Worm (Caenorhabditis elegans) whole organism, late embryonic: Measurements from ENCODE around the gene F15D4.6.
A peak's percentile ranks its signal among the peaks of the same experiment; 100 is the strongest.

Experiments
- C08G9.2 ChIP-seq: sonication (generic microtip); optimal IDR thresholded peaks from 2 replicates; lab custom pipeline; 2016; ENCODE audit warnings: mild to moderate bottlenecking, missing genetic modification characterization, moderate library complexity, missing compliant biosample characterization
- C38D4.7 ChIP-seq: fragments of 200-800 bp; sonication (Bioruptor generic); optimal IDR thresholded peaks from 2 replicates; lab custom pipeline; 2018; ENCODE audit warnings: mild to moderate bottlenecking, missing genetic modification characterization, moderate library complexity, missing compliant biosample characterization
- K02D7.2 ChIP-seq: sonication (generic microtip); optimal IDR thresholded peaks from 2 replicates; lab custom pipeline; 2017; ENCODE audit warnings: mild to moderate bottlenecking, missing genetic modification characterization, missing compliant biosample characterization
- T23F11.4 ChIP-seq: fragments of 200-800 bp; sonication (Bioruptor generic); optimal IDR thresholded peaks from 2 replicates; lab custom pipeline; 2018; ENCODE audit warnings: mild to moderate bottlenecking, missing genetic modification characterization, missing compliant biosample characterization
- Y22D7AL.16 ChIP-seq: sonication (generic microtip); optimal IDR thresholded peaks from 2 replicates; lab custom pipeline; 2016; ENCODE audit warnings: missing genetic modification characterization, missing compliant biosample characterization
- ceh-14 ChIP-seq: sonication (generic microtip); optimal IDR thresholded peaks from 2 replicates; lab custom pipeline; 2016; ENCODE audit warnings: missing genotype, missing genetic modification characterization, missing compliant biosample characterization
- ceh-18 ChIP-seq: sonication (generic microtip); optimal IDR thresholded peaks from 2 replicates; lab custom pipeline; 2016; ENCODE audit warnings: missing genetic modification characterization, missing compliant biosample characterization
- ceh-24 ChIP-seq: sonication (generic microtip); optimal IDR thresholded peaks from 2 replicates; lab custom pipeline; 2016; ENCODE audit warnings: mild to moderate bottlenecking, missing genetic modification characterization, missing compliant biosample characterization
- ceh-30 ChIP-seq: fragments of 150-350 bp; optimal IDR thresholded peaks from 2 replicates; lab custom pipeline; 2014; ENCODE audit warnings: missing biosample characterization, missing genetic modification characterization
- ceh-34 ChIP-seq: sonication (generic microtip); optimal IDR thresholded peaks from 2 replicates; lab custom pipeline; 2016; ENCODE audit warnings: mild to moderate bottlenecking, missing genetic modification characterization, missing compliant biosample characterization
- ceh-45 ChIP-seq: fragments of 200-800 bp; sonication (Bioruptor generic); IDR thresholded peaks from 2 replicates; pipeline ENCODE4 v1.3.6; 2022; ENCODE audit warnings: missing genetic modification reagents, missing genetic modification characterization, missing compliant biosample characterization
- ceh-6 ChIP-seq: fragments of 200-800 bp; sonication (Bioruptor generic); optimal IDR thresholded peaks from 2 replicates; lab custom pipeline; 2018; ENCODE audit warnings: mild to moderate bottlenecking, missing genetic modification characterization, missing compliant biosample characterization
- dmd-4 ChIP-seq: sonication (generic microtip); optimal IDR thresholded peaks from 2 replicates; lab custom pipeline; 2016; ENCODE audit warnings: borderline replicate concordance, missing genetic modification characterization, missing compliant biosample characterization
- dve-1 ChIP-seq: sonication (generic microtip); optimal IDR thresholded peaks from 2 replicates; lab custom pipeline; 2017; ENCODE audit warnings: antibody characterized with exemption, mild to moderate bottlenecking, missing genetic modification characterization, missing compliant biosample characterization
- elt-2 ChIP-seq: sonication (generic microtip); optimal IDR thresholded peaks from 2 replicates; lab custom pipeline; 2016; ENCODE audit warnings: missing genetic modification reagents, missing genetic modification characterization, missing compliant biosample characterization
- eyg-1 ChIP-seq: sonication (generic microtip); optimal IDR thresholded peaks from 2 replicates; lab custom pipeline; 2016; ENCODE audit warnings: missing genotype, missing genetic modification characterization, missing compliant biosample characterization
- fkh-10 ChIP-seq: fragments of 150-350 bp; optimal IDR thresholded peaks from 2 replicates; lab custom pipeline; 2014; ENCODE audit warnings: missing biosample characterization, missing genetic modification reagents, missing genetic modification characterization
- hlh-15 ChIP-seq: sonication (generic microtip); optimal IDR thresholded peaks from 2 replicates; lab custom pipeline; 2016; ENCODE audit warnings: missing genetic modification characterization, missing compliant biosample characterization
- hlh-30 ChIP-seq: sonication (generic microtip); optimal IDR thresholded peaks from 2 replicates; lab custom pipeline; 2017; ENCODE audit warnings: antibody characterized with exemption, missing genetic modification characterization, missing compliant biosample characterization; ENCODE audit not compliant: insufficient read depth
- madf-2 ChIP-seq: sonication (generic microtip); optimal IDR thresholded peaks from 2 replicates; lab custom pipeline; 2017; ENCODE audit warnings: missing genetic modification characterization, missing compliant biosample characterization
- nfya-1 ChIP-seq: sonication (generic microtip); optimal IDR thresholded peaks from 2 replicates; lab custom pipeline; 2017; ENCODE audit warnings: missing genetic modification characterization, mild to moderate bottlenecking, missing compliant biosample characterization, antibody characterized with exemption, moderate library complexity
- nhr-232 ChIP-seq: sonication (generic microtip); optimal IDR thresholded peaks from 2 replicates; lab custom pipeline; 2016; ENCODE audit warnings: missing genetic modification characterization, missing compliant biosample characterization
- npax-4 ChIP-seq: sonication (generic microtip); optimal IDR thresholded peaks from 2 replicates; lab custom pipeline; 2016; ENCODE audit warnings: missing genetic modification characterization, missing compliant biosample characterization
- pag-3 ChIP-seq: sonication (generic microtip); optimal IDR thresholded peaks from 2 replicates; lab custom pipeline; 2016; ENCODE audit warnings: missing compliant biosample characterization, missing genetic modification characterization, borderline replicate concordance
- pat-9 ChIP-seq: fragments of 200-800 bp; sonication (Bioruptor generic); optimal IDR thresholded peaks from 2 replicates; lab custom pipeline; 2018; ENCODE audit warnings: mild to moderate bottlenecking, missing genetic modification characterization, moderate library complexity, missing compliant biosample characterization
- pha-4 ChIP-seq: fragments of 150-350 bp; optimal IDR thresholded peaks from 2 replicates; lab custom pipeline; 2018; ENCODE audit warnings: missing biosample characterization, missing genetic modification reagents, missing genetic modification characterization
- ref-2 ChIP-seq: sonication (generic microtip); optimal IDR thresholded peaks from 2 replicates; lab custom pipeline; 2016; ENCODE audit warnings: missing genetic modification characterization, missing compliant biosample characterization
- rnt-1 ChIP-seq: sonication (generic microtip); optimal IDR thresholded peaks from 2 replicates; lab custom pipeline; 2016; ENCODE audit warnings: missing genetic modification characterization, missing compliant biosample characterization
- tbx-2 ChIP-seq: sonication (generic microtip); optimal IDR thresholded peaks from 2 replicates; lab custom pipeline; 2016; ENCODE audit warnings: missing genetic modification characterization, missing compliant biosample characterization
- tbx-7 ChIP-seq: sonication (generic microtip); optimal IDR thresholded peaks from 2 replicates; lab custom pipeline; 2016; ENCODE audit warnings: missing genotype, missing genetic modification characterization, missing compliant biosample characterization
- unc-42 ChIP-seq: sonication (generic microtip); optimal IDR thresholded peaks from 2 replicates; lab custom pipeline; 2016; ENCODE audit warnings: missing genotype, missing genetic modification characterization, missing compliant biosample characterization
- unc-55 ChIP-seq: sonication (generic microtip); optimal IDR thresholded peaks from 2 replicates; lab custom pipeline; 2017; ENCODE audit warnings: missing biosample characterization, missing genetic modification reagents, missing genetic modification characterization

The F15D4.6 gene

DNA sequence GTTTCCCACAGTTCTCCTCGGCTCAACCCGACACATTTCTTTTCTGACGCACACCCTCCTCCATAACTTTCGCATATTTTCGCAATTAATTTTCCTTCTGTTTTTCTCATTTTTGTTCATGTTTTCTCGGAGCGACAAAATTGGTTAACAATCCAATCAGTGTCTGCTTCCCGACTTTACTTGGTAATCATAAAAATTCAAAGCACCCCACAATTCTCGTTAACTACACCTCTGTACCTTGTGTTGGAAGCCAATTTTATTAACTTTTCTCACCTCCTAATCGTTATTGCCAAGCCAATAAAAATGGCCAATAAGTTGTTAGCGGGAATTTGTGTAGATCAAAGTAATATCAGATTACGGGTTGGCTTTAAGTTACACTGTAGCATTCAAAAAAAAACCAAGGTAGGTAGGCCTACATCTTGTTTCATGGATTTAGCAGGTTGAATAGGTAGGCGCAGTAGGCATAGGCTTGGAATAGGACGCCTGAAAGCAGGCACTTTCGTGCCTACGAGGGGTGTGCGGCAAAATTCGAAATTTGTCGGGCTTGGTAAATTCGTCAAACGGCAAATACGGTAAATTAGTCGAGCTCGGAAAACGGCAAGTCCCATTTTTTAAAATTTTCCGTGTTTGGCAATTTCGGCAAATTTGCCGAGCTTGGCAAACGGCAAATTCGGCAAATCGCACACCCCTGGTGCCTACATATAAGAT lies 18.3 kb upstream of the F15D4.6 start:
- TF ChIP-seq hlh-30 (tag; lab: Kevin White, UChicago): no peak
- no peak for TF ChIP-seq pat-9 (tag; lab: Kevin White, UChicago)
- TF ChIP-seq ceh-18 (tag; lab: Kevin White, UChicago): no peak
- no peak for TF ChIP-seq ceh-34 (tag; lab: Kevin White, UChicago)
- no peak for TF ChIP-seq pag-3 (tag; lab: Kevin White, UChicago)

DNA sequence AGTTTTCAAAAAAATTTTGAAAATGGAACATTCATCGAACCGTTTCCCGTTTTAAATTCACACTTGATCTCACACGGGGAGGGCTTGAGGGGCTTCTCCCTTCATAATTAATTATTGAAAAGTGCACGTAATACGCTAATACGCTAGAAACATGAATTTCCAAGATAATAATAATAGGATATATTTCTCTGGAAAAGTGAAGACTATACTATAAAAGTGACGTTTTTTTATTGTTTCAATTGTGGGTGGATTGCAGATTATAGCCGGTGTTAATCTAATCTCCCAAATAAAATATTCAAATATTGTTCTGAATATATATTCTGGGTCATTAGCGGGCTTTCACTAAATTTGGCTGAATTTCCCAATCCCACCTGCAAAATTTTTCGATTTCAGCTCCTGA lies 15.3 kb upstream of the F15D4.6 start:
- TF ChIP-seq rnt-1 (tag; lab: Kevin White, UChicago): no peak
- no peak for TF ChIP-seq ceh-45 (GFP tag; lab: Robert Waterston, UW)
- no peak for TF ChIP-seq fkh-10 (GFP tag; lab: Kevin White, UChicago)

DNA sequence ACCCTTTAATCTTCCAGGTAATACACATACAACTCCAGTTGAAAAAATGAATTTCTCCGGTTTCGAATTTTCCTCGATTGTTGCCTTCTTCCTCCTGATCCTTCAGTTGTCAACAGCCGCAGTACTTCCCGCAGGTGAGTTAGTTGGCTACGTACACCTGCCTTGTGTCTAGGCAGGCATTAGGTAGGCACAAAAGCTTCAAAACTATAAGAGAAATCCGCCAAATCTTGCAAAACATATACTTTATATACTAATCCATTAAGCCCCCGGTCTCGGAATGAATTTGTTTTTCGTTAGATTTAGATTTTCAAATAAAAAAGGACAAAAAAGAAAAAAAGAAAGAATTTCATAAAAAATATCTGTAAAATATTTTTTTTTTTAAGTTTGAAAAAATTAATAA lies 13.7 kb upstream of the F15D4.6 start, which contains the start of gene flp-16:
flp-16 (plus strand) TSS at position 18 of the 400 bp plus-strand sequence.
- no peak for TF ChIP-seq T23F11.4 (GFP tag; lab: Kevin White, UChicago)
- no peak for TF ChIP-seq K02D7.2 (tag; lab: Kevin White, UChicago)
- no peak for TF ChIP-seq ref-2 (tag; lab: Kevin White, UChicago)
- TF ChIP-seq madf-2 (tag; lab: Kevin White, UChicago): no peak
- no peak for TF ChIP-seq pha-4 (tag; lab: Kevin White, UChicago)
- TF ChIP-seq C08G9.2 (tag; lab: Kevin White, UChicago): no peak
- TF ChIP-seq hlh-30 (tag; lab: Kevin White, UChicago): no peak
- TF ChIP-seq hlh-15 (tag; lab: Kevin White, UChicago): no peak
- no peak for TF ChIP-seq tbx-2 (tag; lab: Kevin White, UChicago)
- no peak for TF ChIP-seq npax-4 (tag; lab: Kevin White, UChicago)
- no peak for TF ChIP-seq C38D4.7 (GFP tag; lab: Kevin White, UChicago)

DNA sequence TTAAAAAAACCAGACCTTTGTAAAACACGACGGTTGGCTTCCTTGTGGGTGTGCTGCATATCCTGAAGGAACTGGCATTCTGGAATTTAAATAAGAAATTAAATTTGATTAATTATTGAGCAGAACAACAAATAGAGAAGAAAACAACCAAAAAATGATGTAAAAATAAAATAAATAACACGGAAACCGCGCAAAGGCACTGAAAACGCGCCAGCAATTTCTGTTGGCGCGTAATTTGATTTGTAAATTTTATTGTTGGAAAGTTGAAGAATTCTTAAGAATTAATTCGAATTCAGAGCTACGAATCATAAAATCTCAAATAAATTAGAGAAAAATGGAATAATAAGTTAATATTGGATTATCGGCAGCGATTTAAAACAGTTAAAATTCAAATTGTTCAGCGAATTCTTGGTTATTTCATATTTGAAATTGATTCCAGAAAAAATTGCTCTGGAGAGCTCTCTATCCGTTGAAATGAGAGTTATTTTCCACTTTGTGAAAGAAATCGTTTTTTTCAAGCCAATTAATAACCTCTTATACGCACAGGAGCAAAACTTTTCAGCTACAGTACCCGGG lies 11.1 kb upstream of the F15D4.6 start, which contains the start of gene romo-1:
romo-1 (minus strand) TSS at position 79 of the 576 bp plus-strand sequence.
- TF ChIP-seq pat-9 (tag; lab: Kevin White, UChicago) (no peak), nfya-1 (tag; lab: Kevin White, UChicago) (peak; percentile 6), unc-42 (tag; lab: Kevin White, UChicago) (peak; percentile 57), nhr-232 (tag; lab: Kevin White, UChicago) (no peak), Y22D7AL.16 (no peak), rnt-1 (tag; lab: Kevin White, UChicago) (no peak), dmd-4 (tag; lab: Kevin White, UChicago) (no peak)
- TF ChIP-seq, all 69 proteins: peak for 2

DNA sequence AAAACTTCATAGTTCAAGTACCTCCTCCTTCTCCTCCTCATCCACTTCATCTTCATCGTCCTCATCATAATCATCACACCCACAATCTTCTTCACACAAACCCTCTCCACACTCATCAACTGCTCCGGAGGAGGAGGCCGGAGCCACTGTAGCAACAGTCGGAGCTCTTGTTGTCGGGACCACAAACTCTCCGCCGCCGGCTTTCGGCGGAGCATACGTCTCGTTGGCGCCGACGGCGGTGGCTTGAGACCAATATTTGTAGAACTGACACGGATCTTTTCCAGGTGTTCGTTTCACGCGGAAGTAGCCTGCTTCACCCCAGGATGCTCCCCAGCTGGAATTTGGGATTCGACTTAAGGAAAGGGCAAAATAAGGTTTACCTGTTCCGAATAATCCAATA lies 9.4 kb upstream of the F15D4.6 start:
- TF ChIP-seq ceh-30 (tag; lab: Kevin White, UChicago) (no peak), Y22D7AL.16 (no peak), ceh-14 (tag; lab: Kevin White, UChicago) (no peak), ceh-6 (GFP tag; lab: Kevin White, UChicago) (no peak), dve-1 (no peak), tbx-7 (tag; lab: Kevin White, UChicago) (no peak), tbx-2 (tag; lab: Kevin White, UChicago) (no peak), eyg-1 (tag; lab: Kevin White, UChicago) (no peak), elt-2 (tag; lab: Kevin White, UChicago) (no peak), nfya-1 (tag; lab: Kevin White, UChicago) (no peak), ceh-24 (tag; lab: Kevin White, UChicago) (no peak), unc-55 (GFP tag; lab: Kevin White, UChicago) (no peak)
